Worm (Caenorhabditis elegans) whole organism, late embryonic: ENCODE data around the gene F54F11.1.

ENCODE experiments used
- che-1 ChIP-seq: sonication (generic microtip); optimal IDR thresholded peaks from 2 replicates; lab custom pipeline; 2016; ENCODE audit warnings: mild to moderate bottlenecking, missing genetic modification characterization, missing compliant biosample characterization
- dmd-4 ChIP-seq: sonication (generic microtip); optimal IDR thresholded peaks from 2 replicates; lab custom pipeline; 2016; ENCODE audit warnings: borderline replicate concordance, missing genetic modification characterization, missing compliant biosample characterization
- fkh-6 ChIP-seq: sonication (generic microtip); optimal IDR thresholded peaks from 2 replicates; lab custom pipeline; 2016; ENCODE audit warnings: missing genetic modification characterization, missing compliant biosample characterization
- pax-1 ChIP-seq: fragments of 150-350 bp; optimal IDR thresholded peaks from 2 replicates; lab custom pipeline; 2014; ENCODE audit warnings: missing biosample characterization, missing genetic modification characterization
- tbx-2 ChIP-seq: sonication (generic microtip); optimal IDR thresholded peaks from 2 replicates; lab custom pipeline; 2016; ENCODE audit warnings: missing genetic modification characterization, missing compliant biosample characterization

DNA sequence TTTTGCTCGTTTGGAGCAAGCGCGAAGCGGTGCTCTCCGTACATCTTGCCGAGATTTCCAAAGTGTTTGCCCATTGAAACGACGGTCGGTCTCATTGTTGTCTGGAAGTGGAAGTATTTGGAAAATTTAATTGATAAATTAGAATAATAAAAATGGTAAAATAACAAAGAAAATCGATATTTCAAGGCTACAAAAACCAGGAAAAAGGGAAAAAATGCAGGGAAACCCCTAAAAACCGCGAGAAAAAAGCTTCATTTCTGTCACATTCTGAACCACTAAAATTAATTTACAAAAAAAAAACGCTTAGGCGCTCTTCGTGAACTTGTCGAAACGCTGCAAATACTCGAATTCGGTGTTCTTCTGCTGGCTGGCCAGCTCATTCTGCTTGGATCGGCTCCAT, 10.8 kb upstream of the F54F11.1 start, which contains the start of gene F45H10.2:
- TF ChIP-seq dmd-4 (tag; lab: Kevin White, UChicago) (no peak), pax-1 (tag; lab: Kevin White, UChicago) (no peak), tbx-2 (tag; lab: Kevin White, UChicago) (no peak), fkh-6 (tag; lab: Kevin White, UChicago) (no peak), che-1 (tag; lab: Kevin White, UChicago) (no peak)
